Worm (Caenorhabditis elegans): ENCODE measurements around the gene F43B10.1.

DNA sequence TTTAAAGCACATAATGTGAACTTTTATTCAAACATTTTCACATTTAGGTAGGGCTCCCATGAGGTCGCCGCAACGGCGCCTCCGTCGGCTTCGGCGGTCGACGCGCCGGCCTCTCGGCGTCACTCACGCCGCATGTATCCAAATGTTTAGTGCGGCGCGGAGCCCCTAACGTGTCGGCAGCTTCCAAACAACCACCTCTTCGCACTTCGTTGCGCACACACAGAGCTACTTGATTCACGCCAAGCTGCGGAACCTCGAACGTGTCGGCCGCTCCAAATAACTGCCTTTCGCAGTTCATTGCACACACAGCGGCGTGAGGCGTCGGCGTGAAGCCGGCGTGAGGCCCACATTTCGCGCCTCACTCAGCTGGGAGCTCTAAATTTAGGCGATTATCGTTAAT, 28.4 kb upstream of the F43B10.1 start, which contains the start of gene F22H10.6:
- TF ChIP-seq mcd-1 (GFP tag; IDR thresholded peaks at IDR 0.05) (no peak), C06A6.2 (GFP tag; conservative IDR thresholded peaks at IDR 0.05) (no peak), Y67H2A.10 (GFP tag; conservative IDR thresholded peaks at IDR 0.05) (no peak)

Data from whole organism, young adult.